Worm (Caenorhabditis elegans) whole organism, L4/young adult: ENCODE results near the gene C46H3.1.

ENCODE experiments used
- W03F9.2 ChIP-seq: fragments of 150-350 bp; optimal IDR thresholded peaks from 2 replicates; lab custom pipeline; 2014; ENCODE audit warnings: missing biosample characterization, missing genetic modification characterization
- dao-5 ChIP-seq: sonication (generic microtip); optimal IDR thresholded peaks from 2 replicates; lab custom pipeline; 2016; ENCODE audit warnings: missing genotype, missing genetic modification characterization, moderate library complexity, missing compliant biosample characterization
- him-1 ChIP-seq: sonication (generic microtip); optimal IDR thresholded peaks from 2 replicates; lab custom pipeline; 2016; ENCODE audit warnings: missing genotype, missing genetic modification reagents, missing genetic modification characterization, missing compliant biosample characterization

ce11 chrX:1185474-1185873 lies 23.7 kb upstream of the C46H3.1 start:
- TF ChIP-seq him-1 (tag; lab: Kevin White, UChicago) (no peak), W03F9.2 (no peak), dao-5 (tag; lab: Kevin White, UChicago) (no peak)
